Worm (Caenorhabditis elegans) whole organism, young adult: Measurements from ENCODE around the gene Y19D2B.2.

ENCODE experiments used
- B0019.2 ChIP-seq: fragments of 200-800 bp; sonication (Bioruptor generic); conservative IDR thresholded peaks from 2 replicates; pipeline ENCODE4 v1.3.6; 2022; ENCODE audit warnings: missing genetic modification reagents, missing genetic modification characterization, missing compliant biosample characterization
- F22D6.2 ChIP-seq: sonication (generic microtip); optimal IDR thresholded peaks from 2 replicates; lab custom pipeline; 2016; ENCODE audit warnings: mild to moderate bottlenecking, missing genetic modification characterization, missing compliant biosample characterization
- Y53G8AR.9 ChIP-seq: fragments of 200-800 bp; sonication (Bioruptor generic); conservative IDR thresholded peaks from 2 replicates; pipeline ENCODE4 v1.3.6; 2022; ENCODE audit warnings: missing genetic modification reagents, missing genetic modification characterization, missing compliant biosample characterization
- aptf-3 ChIP-seq: fragments of 200-800 bp; sonication (Bioruptor generic); IDR thresholded peaks from 2 replicates; pipeline ENCODE4 v1.3.6; 2022; ENCODE audit warnings: missing genetic modification characterization, missing compliant biosample characterization
- dpl-1 ChIP-seq: fragments of 150-350 bp; optimal IDR thresholded peaks from 2 replicates; lab custom pipeline; 2014; ENCODE audit warnings: missing biosample characterization, missing genetic modification reagents, missing genetic modification characterization
- hmg-20 ChIP-seq: fragments of 200-800 bp; sonication (Bioruptor generic); IDR thresholded peaks from 2 replicates; pipeline ENCODE4 v1.3.6; 2022; ENCODE audit warnings: missing genetic modification reagents, missing genetic modification characterization, missing compliant biosample characterization
- lin-35 ChIP-seq, 3 experiments: fragments of 150-350 bp in 2 of 3; sonication (generic microtip) in 1 of 3; optimal IDR thresholded peaks; 2 replicates each; lab custom pipeline; 2014 to 2018; ENCODE audit warnings: missing biosample characterization in 3 of 3, missing genetic modification characterization in 3 of 3, missing genetic modification reagents in 3 of 3
- madf-10 ChIP-seq: sonication (generic microtip); optimal IDR thresholded peaks from 2 replicates; lab custom pipeline; 2016; ENCODE audit warnings: mild to moderate bottlenecking, missing genetic modification characterization, missing compliant biosample characterization
- nhr-179 ChIP-seq: sonication (generic microtip); optimal IDR thresholded peaks from 2 replicates; lab custom pipeline; 2016; ENCODE audit warnings: mild to moderate bottlenecking, missing genetic modification characterization, missing compliant biosample characterization
- nhr-90 ChIP-seq: sonication (generic microtip); optimal IDR thresholded peaks from 2 replicates; lab custom pipeline; 2016; ENCODE audit warnings: missing genotype, mild to moderate bottlenecking, missing genetic modification characterization, missing compliant biosample characterization
- pha-4 ChIP-seq: fragments of 150-350 bp; sonication (generic microtip); optimal IDR thresholded peaks from 2 replicates; lab custom pipeline; 2014; ENCODE audit warnings: missing biosample characterization, missing genetic modification reagents, missing genetic modification characterization

- TF ChIP-seq madf-10 (tag; lab: Kevin White, UChicago) (no peak), Y53G8AR.9 (no peak), aptf-3 (GFP tag; lab: Robert Waterston, UW) (no peak), hmg-20 (GFP tag; lab: Robert Waterston, UW) (no peak), nhr-90 (tag; lab: Kevin White, UChicago) (no peak), dpl-1 (GFP tag; lab: Kevin White, UChicago) (no peak), F22D6.2 (tag; lab: Kevin White, UChicago) (no peak), pha-4 (tag; lab: Kevin White, UChicago) (no peak), nhr-179 (no peak), lin-35 (GFP tag; optimal IDR thresholded peaks at IDR 0.05; lab: Kevin White, UChicago) (no peak), B0019.2 (GFP tag; lab: Robert Waterston, UW) (no peak)
Observed at ce11 chrII:10959676-10960075, 35.6 kb downstream of the Y19D2B.2 start.
